Fruit fly (Drosophila melanogaster) S2 (cell line): ENCODE data around the gene PNPase.

Source experiments
- CG8478 ChIP-seq: fragments of >200 bp; optimal IDR thresholded peaks from 2 replicates; lab custom pipeline; 2018
- CTCF ChIP-seq, 2 experiments: fragments of >200 bp; optimal IDR thresholded peaks; 2 replicates each; lab custom pipeline; 2018

DNA sequence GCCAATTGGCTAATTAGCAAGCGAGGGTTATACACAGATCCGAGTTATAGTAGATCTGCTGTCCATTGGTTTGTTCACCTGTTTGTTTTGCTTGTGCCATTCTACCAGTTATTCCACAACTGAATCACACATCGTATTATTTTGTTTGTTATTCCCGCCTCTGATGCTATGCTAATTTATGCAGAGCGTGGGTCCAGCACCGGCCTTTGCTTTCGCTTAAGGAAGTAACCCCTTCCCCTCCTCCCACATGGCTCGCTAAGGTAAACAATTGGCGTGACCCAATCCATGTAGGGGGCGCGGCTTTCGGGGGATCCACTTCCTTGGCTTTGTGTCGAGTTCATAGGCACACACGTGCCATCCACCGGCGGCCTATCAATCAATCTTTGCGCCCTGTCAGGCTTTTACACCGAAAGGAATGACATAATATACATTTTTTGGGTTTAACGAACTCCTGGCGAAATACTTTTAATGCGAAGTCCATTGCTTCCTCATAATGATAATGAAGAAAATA, 19.4 kb downstream of the PNPase start:
- no peak for TF ChIP-seq CG8478 (lab: Kevin White, UChicago)
- no peak for TF ChIP-seq CTCF (optimal IDR thresholded peaks at IDR 0.05; lab: Kevin White, UChicago)
